Fruit fly (Drosophila melanogaster) whole organism, prepupa: ENCODE results near the gene LUBEL.

Experiments used
- CG10669 ChIP-seq: fragments of 200-800 bp; sonication (Bioruptor generic); optimal IDR thresholded peaks from 3 replicates; lab custom pipeline; 2018; ENCODE audit warnings: missing biosample characterization, mild to moderate bottlenecking, missing genetic modification characterization, moderate library complexity
- CG11762 ChIP-seq: fragments of 200-800 bp; sonication (Bioruptor generic); optimal IDR thresholded peaks from 3 replicates; lab custom pipeline; 2016; ENCODE audit warnings: missing biosample characterization, missing genetic modification characterization; ENCODE audit not compliant: insufficient read depth
- CG11902 ChIP-seq: fragments of 200-800 bp; sonication (Bioruptor generic); optimal IDR thresholded peaks from 3 replicates; lab custom pipeline; 2016; ENCODE audit warnings: missing biosample characterization, missing genetic modification characterization
- CG15336 ChIP-seq: fragments of 200-800 bp; sonication (Bioruptor generic); IDR thresholded peaks from 2 replicates; pipeline ENCODE4 v1.3.6; 2022; ENCODE audit warnings: missing biosample characterization, missing genetic modification characterization
- CG1621 ChIP-seq: fragments of 200-800 bp; sonication (Bioruptor generic); optimal IDR thresholded peaks from 3 replicates; lab custom pipeline; 2018; ENCODE audit warnings: missing biosample characterization, mild to moderate bottlenecking, missing genetic modification characterization
- CG16779 ChIP-seq: fragments of 200-800 bp; sonication (Bioruptor generic); optimal IDR thresholded peaks from 3 replicates; lab custom pipeline; 2017; ENCODE audit warnings: missing biosample characterization, mild to moderate bottlenecking, missing genetic modification characterization
- CG3032 ChIP-seq: fragments of 200-800 bp; optimal IDR thresholded peaks from 2 replicates; lab custom pipeline; 2019; ENCODE audit warnings: missing biosample characterization, mild to moderate bottlenecking, missing genetic modification characterization, moderate library complexity
- CG32006 ChIP-seq: fragments of 200-800 bp; sonication (Bioruptor generic); optimal IDR thresholded peaks from 3 replicates; lab custom pipeline; 2017; ENCODE audit warnings: missing biosample characterization, mild to moderate bottlenecking, missing genetic modification characterization
- CG6163 ChIP-seq: fragments of 200-800 bp; sonication (Bioruptor generic); IDR thresholded peaks from 3 replicates; pipeline ENCODE4 v1.3.6; 2022; ENCODE audit warnings: missing biosample characterization, missing genetic modification characterization
- CG6276 ChIP-seq: fragments of 200-800 bp; sonication (Bioruptor generic); optimal IDR thresholded peaks from 2 replicates; lab custom pipeline; 2017; ENCODE audit warnings: missing biosample characterization, mild to moderate bottlenecking, missing genetic modification characterization
- CG6792 ChIP-seq: fragments of 200-800 bp; sonication (Bioruptor generic); optimal IDR thresholded peaks from 3 replicates; lab custom pipeline; 2016; ENCODE audit warnings: missing biosample characterization, missing genetic modification characterization
- CG6808 ChIP-seq: fragments of 200-800 bp; sonication (Bioruptor generic); optimal IDR thresholded peaks from 3 replicates; lab custom pipeline; 2017; ENCODE audit warnings: missing biosample characterization, missing genetic modification characterization, mild to moderate bottlenecking, moderate library complexity, missing genetic modification reagents
- CG6854 ChIP-seq: fragments of 200-800 bp; sonication (Bioruptor generic); optimal IDR thresholded peaks from 2 replicates; lab custom pipeline; 2017; ENCODE audit warnings: missing biosample characterization, mild to moderate bottlenecking, missing genetic modification characterization
- CG8119 ChIP-seq: fragments of 200-800 bp; sonication (Bioruptor generic); IDR thresholded peaks from 3 replicates; pipeline ENCODE4 v1.3.6; 2022; ENCODE audit warnings: missing biosample characterization, missing genetic modification characterization
- CG8319 ChIP-seq: fragments of 200-800 bp; sonication (Bioruptor generic); optimal IDR thresholded peaks from 3 replicates; lab custom pipeline; 2016; ENCODE audit warnings: missing biosample characterization, missing genetic modification characterization
- Eip78C ChIP-seq: fragments of 200-800 bp; sonication (Bioruptor generic); peaks from one replicate; lab custom pipeline; 2016; ENCODE audit warnings: missing biosample characterization, missing genetic modification characterization
- Eip93F ChIP-seq: fragments of 200-800 bp; sonication (Bioruptor generic); optimal IDR thresholded peaks from 2 replicates; lab custom pipeline; 2016; ENCODE audit warnings: missing biosample characterization, mild to moderate bottlenecking, missing genetic modification characterization
- Ets21C ChIP-seq: fragments of 200-800 bp; sonication (Bioruptor generic); optimal IDR thresholded peaks from 3 replicates; lab custom pipeline; 2016; ENCODE audit warnings: missing biosample characterization, missing genetic modification characterization
- Ets96B ChIP-seq: fragments of 200-800 bp; optimal IDR thresholded peaks from 2 replicates; lab custom pipeline; 2019; ENCODE audit warnings: missing biosample characterization, mild to moderate bottlenecking, missing genetic modification characterization, moderate library complexity
- Gug ChIP-seq: fragments of 200-800 bp; sonication (Bioruptor generic); IDR thresholded peaks from 2 replicates; pipeline ENCODE4 v1.3.6; 2022; ENCODE audit warnings: missing biosample characterization, missing genetic modification characterization
- Hr38 ChIP-seq: sonication (Bioruptor generic); optimal IDR thresholded peaks from 2 replicates; lab custom pipeline; 2016; ENCODE audit warnings: missing biosample characterization, missing genetic modification characterization
- Hr39 ChIP-seq: fragments of 200-800 bp; sonication (Bioruptor generic); optimal IDR thresholded peaks from 2 replicates; lab custom pipeline; 2016; ENCODE audit warnings: missing biosample characterization, missing genetic modification characterization
- Hr4 ChIP-seq: fragments of 200-800 bp; sonication (Bioruptor generic); optimal IDR thresholded peaks from 3 replicates; lab custom pipeline; 2016; ENCODE audit warnings: missing biosample characterization, missing genetic modification characterization
- Lpt ChIP-seq: fragments of 200-800 bp; sonication (Bioruptor generic); optimal IDR thresholded peaks from 3 replicates; lab custom pipeline; 2016; ENCODE audit warnings: missing biosample characterization, missing genetic modification characterization
- Met ChIP-seq: fragments of 200-800 bp; sonication (Bioruptor generic); optimal IDR thresholded peaks from 3 replicates; lab custom pipeline; 2016; ENCODE audit warnings: missing biosample characterization, missing genetic modification characterization
- OdsH ChIP-seq: fragments of 200-800 bp; sonication (Bioruptor generic); optimal IDR thresholded peaks from 3 replicates; lab custom pipeline; 2016; ENCODE audit warnings: missing biosample characterization, missing genetic modification characterization
- Sox102F ChIP-seq: fragments of 200-800 bp; sonication (Bioruptor generic); optimal IDR thresholded peaks from 2 replicates; lab custom pipeline; 2016; ENCODE audit warnings: missing biosample characterization, mild to moderate bottlenecking, missing genetic modification characterization
- Sox14 ChIP-seq: fragments of 200-800 bp; sonication (Bioruptor generic); optimal IDR thresholded peaks from 3 replicates; lab custom pipeline; 2016; ENCODE audit warnings: missing biosample characterization, missing genetic modification characterization
- Sox15 ChIP-seq: fragments of 200-800 bp; sonication (Bioruptor generic); optimal IDR thresholded peaks from 3 replicates; lab custom pipeline; 2016; ENCODE audit warnings: missing biosample characterization, missing genetic modification characterization
- achi ChIP-seq: fragments of 200-800 bp; sonication (Bioruptor generic); optimal IDR thresholded peaks from 3 replicates; lab custom pipeline; 2016; ENCODE audit warnings: missing biosample characterization, missing genetic modification characterization
- acj6 ChIP-seq: fragments of 200-800 bp; sonication (Bioruptor generic); optimal IDR thresholded peaks from 3 replicates; lab custom pipeline; 2016; ENCODE audit warnings: missing biosample characterization, missing genetic modification characterization
- cyc ChIP-seq: fragments of 200-800 bp; sonication (Bioruptor generic); optimal IDR thresholded peaks from 3 replicates; lab custom pipeline; 2016; ENCODE audit warnings: missing biosample characterization, missing genetic modification characterization
- dac ChIP-seq: fragments of 200-800 bp; sonication (Bioruptor generic); optimal IDR thresholded peaks from 2 replicates; lab custom pipeline; 2017; ENCODE audit warnings: missing biosample characterization, mild to moderate bottlenecking, missing genetic modification characterization
- dsx ChIP-seq: fragments of 200-800 bp; optimal IDR thresholded peaks from 3 replicates; lab custom pipeline; 2019; ENCODE audit warnings: missing biosample characterization, mild to moderate bottlenecking, missing genetic modification characterization, moderate library complexity; ENCODE audit not compliant: poor library complexity, severe bottlenecking
- eg ChIP-seq: fragments of 200-800 bp; sonication (Bioruptor generic); IDR thresholded peaks from 3 replicates; pipeline ENCODE4 v1.3.6; 2022; ENCODE audit warnings: missing biosample characterization, missing genetic modification characterization
- fd59A ChIP-seq: fragments of 200-800 bp; sonication (Bioruptor generic); optimal IDR thresholded peaks from 2 replicates; lab custom pipeline; 2017; ENCODE audit warnings: missing biosample characterization, mild to moderate bottlenecking, missing genetic modification characterization, missing genetic modification reagents
- fd85E ChIP-seq: fragments of 200-800 bp; sonication (Bioruptor generic); optimal IDR thresholded peaks from 3 replicates; lab custom pipeline; 2016; ENCODE audit warnings: missing biosample characterization, missing genetic modification characterization
- fkh ChIP-seq: fragments of 200-800 bp; sonication (Bioruptor generic); optimal IDR thresholded peaks from 3 replicates; lab custom pipeline; 2017; ENCODE audit warnings: missing biosample characterization, mild to moderate bottlenecking, missing genetic modification characterization, moderate library complexity
- lz ChIP-seq: fragments of 200-800 bp; sonication (Bioruptor generic); optimal IDR thresholded peaks from 3 replicates; lab custom pipeline; 2016; ENCODE audit warnings: missing biosample characterization, missing genetic modification characterization
- net ChIP-seq: fragments of 200-800 bp; sonication (Bioruptor generic); optimal IDR thresholded peaks from 3 replicates; lab custom pipeline; 2016; ENCODE audit warnings: missing biosample characterization, missing genetic modification characterization
- pdm3 ChIP-seq: fragments of 200-800 bp; sonication (Bioruptor generic); optimal IDR thresholded peaks from 3 replicates; lab custom pipeline; 2016; ENCODE audit warnings: missing biosample characterization, missing genetic modification characterization
- salr ChIP-seq, 2 experiments: fragments of 200-800 bp; sonication (Bioruptor generic); optimal IDR thresholded peaks; 3 replicates each; lab custom pipeline; 2016 to 2018; ENCODE audit warnings: missing biosample characterization in 2 of 2, missing genetic modification characterization in 2 of 2, mild to moderate bottlenecking in 1 of 2
- spab ChIP-seq: fragments of 200-800 bp; sonication (Bioruptor generic); optimal IDR thresholded peaks from 2 replicates; lab custom pipeline; 2017; ENCODE audit warnings: missing biosample characterization, mild to moderate bottlenecking, missing genetic modification characterization, missing genetic modification reagents
- ss ChIP-seq, 2 experiments: fragments of 200-800 bp; sonication (Bioruptor generic); optimal IDR thresholded peaks; 2 replicates in 1 of 2; 3 replicates in 1 of 2; lab custom pipeline; 2017 to 2018; ENCODE audit warnings: mild to moderate bottlenecking in 2 of 2, missing biosample characterization in 2 of 2, missing genetic modification characterization in 2 of 2, moderate library complexity in 1 of 2
- svp ChIP-seq: fragments of 200-800 bp; sonication (Bioruptor generic); peaks from one replicate; lab custom pipeline; 2016; ENCODE audit warnings: missing biosample characterization, missing genetic modification characterization
- vri ChIP-seq: fragments of 200-800 bp; sonication (Bioruptor generic); optimal IDR thresholded peaks from 3 replicates; lab custom pipeline; 2016; ENCODE audit warnings: missing biosample characterization, mild to moderate bottlenecking, missing genetic modification characterization

The LUBEL gene

dm6 chr2L:6787973-6788368 lies 15.4 kb upstream of the LUBEL start (continued):
- TF ChIP-seq salr (GFP tag; optimal IDR thresholded peaks at IDR 0.05; lab: Kevin White, UChicago) (peak in 1 of 2 experiments; percentile 53), vri (no peak), CG6163 (GFP tag; lab: Robert Waterston, UW) (peak; percentile 52; the same call in 2 of the 3 replicates), OdsH (GFP tag; lab: Kevin White, UChicago) (peak; percentile 67), dsx (peak; percentile 5), cyc (GFP tag; lab: Kevin White, UChicago) (peak; percentile 44), CG6792 (GFP tag; lab: Kevin White, UChicago) (no peak)

dm6 chr2L:6787029-6787972 lies 14.7 kb upstream of the LUBEL start:
- TF ChIP-seq vri = peak; percentile 72
- TF ChIP-seq CG32006 (GFP tag; lab: Kevin White, UChicago) = peak; percentile 98
- TF ChIP-seq CG11902 (GFP tag; lab: Kevin White, UChicago) = peak; percentile 96
- TF ChIP-seq Eip78C (GFP tag; lab: Kevin White, UChicago) = peak; percentile 99
- peak; percentile 94 for TF ChIP-seq spab (GFP tag; lab: Kevin White, UChicago)
- TF ChIP-seq acj6 = peak; percentile 94
- peak; percentile 84 for TF ChIP-seq CG6854
- peak; percentile 62 to 99 for TF ChIP-seq salr (GFP tag; optimal IDR thresholded peaks at IDR 0.05; lab: Kevin White, UChicago)
- peak; percentile 89 for TF ChIP-seq dac (GFP tag; lab: Kevin White, UChicago)
- TF ChIP-seq fkh (GFP tag; lab: Kevin White, UChicago) = peak; percentile 99
- TF ChIP-seq CG15336 (GFP tag; lab: Robert Waterston, UW) = peak; percentile 87
- peak; percentile 93 for TF ChIP-seq achi (GFP tag; lab: Kevin White, UChicago)
- TF ChIP-seq Lpt (GFP tag; lab: Kevin White, UChicago) = peak; percentile 89
- peak; percentile 92 for TF ChIP-seq CG10669
- peak; percentile 96 for TF ChIP-seq OdsH (GFP tag; lab: Kevin White, UChicago)
- peak; percentile 94 for TF ChIP-seq Met (GFP tag; lab: Kevin White, UChicago)
- peak; percentile 94 for TF ChIP-seq Ets21C (GFP tag; lab: Kevin White, UChicago)
- TF ChIP-seq Hr4 (GFP tag; lab: Kevin White, UChicago) = peak; percentile 97
- peak; percentile 79 for TF ChIP-seq Eip93F (GFP tag; lab: Kevin White, UChicago)
- TF ChIP-seq Hr38 (GFP tag; lab: Kevin White, UChicago) = no peak
- TF ChIP-seq CG1621 (tag; lab: Kevin White, UChicago) = peak; percentile 80
- TF ChIP-seq CG11762 (GFP tag; lab: Kevin White, UChicago) = peak; percentile 93
- peak; percentile 95 for TF ChIP-seq Sox15 (GFP tag; lab: Kevin White, UChicago)
- peak; percentile 99 for TF ChIP-seq svp
- peak; percentile 95 for TF ChIP-seq Sox14
- TF ChIP-seq fd85E (GFP tag; lab: Kevin White, UChicago) = peak; percentile 67
- TF ChIP-seq pdm3 (GFP tag; lab: Kevin White, UChicago) = peak; percentile 96
- peak; percentile 94 for TF ChIP-seq cyc (GFP tag; lab: Kevin White, UChicago)
- TF ChIP-seq CG6163 (GFP tag; lab: Robert Waterston, UW) = peak; percentile 91
- peak; percentile 82 to 87 for TF ChIP-seq ss (GFP tag; optimal IDR thresholded peaks at IDR 0.05; lab: Kevin White, UChicago)
- TF ChIP-seq CG6808 (GFP tag; lab: Kevin White, UChicago) = peak; percentile 96
- TF ChIP-seq Ets96B = peak; percentile 91
- peak; percentile 89 for TF ChIP-seq eg (GFP tag; lab: Robert Waterston, UW)
- TF ChIP-seq CG3032 = peak; percentile 93
- peak; percentile 96 for TF ChIP-seq Hr39 (GFP tag; lab: Kevin White, UChicago)
- peak; percentile 82 for TF ChIP-seq Gug (GFP tag; lab: Robert Waterston, UW)
- peak; percentile 93 for TF ChIP-seq CG8119 (GFP tag; lab: Robert Waterston, UW)
- TF ChIP-seq net (GFP tag; lab: Kevin White, UChicago) = peak; percentile 95
- peak; percentile 92 for TF ChIP-seq Sox102F (GFP tag; lab: Kevin White, UChicago)
- peak; percentile 96 for TF ChIP-seq lz (GFP tag; lab: Kevin White, UChicago)
- peak; percentile 94 for TF ChIP-seq CG6276 (GFP tag; lab: Kevin White, UChicago)
- peak; percentile 90 for TF ChIP-seq CG8319 (GFP tag; lab: Kevin White, UChicago)
- peak; percentile 93 for TF ChIP-seq fd59A
- peak; percentile 91 for TF ChIP-seq CG16779 (tag; lab: Kevin White, UChicago)
